Fruit fly (Drosophila melanogaster) whole organism, embryonic: ENCODE measurements around the gene lab.

Experiments used
- Abd-B ChIP-seq: fragments of 200-800 bp; sonication (Bioruptor generic); optimal IDR thresholded peaks from 2 replicates; lab custom pipeline; 2018; ENCODE audit warnings: missing biosample characterization, mild to moderate bottlenecking, missing genetic modification characterization, moderate library complexity
- Atf3 ChIP-seq: fragments of 200-800 bp; sonication (Bioruptor generic); optimal IDR thresholded peaks from 3 replicates; lab custom pipeline; 2016; ENCODE audit warnings: missing biosample characterization, missing genetic modification characterization
- Bgb ChIP-seq: fragments of 200-800 bp; sonication (Bioruptor generic); IDR thresholded peaks from 2 replicates; pipeline ENCODE4 v1.3.6; 2022; ENCODE audit warnings: missing biosample characterization, missing genetic modification characterization; ENCODE audit not compliant: partially characterized antibody
- CG11504 ChIP-seq: fragments of 200-800 bp; sonication (Bioruptor generic); optimal IDR thresholded peaks from 3 replicates; lab custom pipeline; 2019; ENCODE audit warnings: missing biosample characterization, mild to moderate bottlenecking, missing genetic modification characterization, moderate library complexity
- CG11723 ChIP-seq: fragments of 200-800 bp; sonication (Bioruptor generic); optimal IDR thresholded peaks from 2 replicates; lab custom pipeline; 2017; ENCODE audit warnings: missing biosample characterization, mild to moderate bottlenecking, missing genetic modification characterization
- CG17568 ChIP-seq: fragments of 200-800 bp; sonication (Bioruptor generic); optimal IDR thresholded peaks from 2 replicates; lab custom pipeline; 2018; ENCODE audit warnings: missing biosample characterization, mild to moderate bottlenecking, missing genetic modification characterization, moderate library complexity
- CG17829 ChIP-seq: fragments of 200-800 bp; optimal IDR thresholded peaks from 2 replicates; lab custom pipeline; 2019; ENCODE audit warnings: missing biosample characterization, mild to moderate bottlenecking, missing genetic modification characterization, moderate library complexity
- CG1792 ChIP-seq: fragments of 200-800 bp; sonication (Bioruptor generic); optimal IDR thresholded peaks from 2 replicates; lab custom pipeline; 2016; ENCODE audit warnings: missing biosample characterization, missing genetic modification characterization
- CG2129 ChIP-seq: fragments of 200-800 bp; sonication (Bioruptor generic); IDR thresholded peaks from 2 replicates; pipeline ENCODE4 v1.3.6; 2022; ENCODE audit warnings: missing biosample characterization, missing genetic modification characterization; ENCODE audit not compliant: partially characterized antibody
- CG2712 ChIP-seq: fragments of 200-800 bp; optimal IDR thresholded peaks from 3 replicates; lab custom pipeline; 2019; ENCODE audit warnings: missing biosample characterization, mild to moderate bottlenecking, missing genetic modification characterization, moderate library complexity
- CG2889 ChIP-seq: fragments of 200-800 bp; sonication (Bioruptor generic); IDR thresholded peaks from 3 replicates; pipeline ENCODE4 v1.3.6; 2022; ENCODE audit warnings: missing biosample characterization, missing genetic modification characterization
- CG31441 ChIP-seq: fragments of 200-800 bp; sonication (Bioruptor generic); IDR thresholded peaks from 2 replicates; pipeline ENCODE4 v1.3.6; 2022; ENCODE audit warnings: missing biosample characterization, missing genetic modification characterization
- CG33213 ChIP-seq: fragments of 200-800 bp; sonication (Bioruptor generic); optimal IDR thresholded peaks from 3 replicates; lab custom pipeline; 2016; ENCODE audit warnings: missing biosample characterization, missing genetic modification characterization
- CG34422 ChIP-seq: fragments of 200-800 bp; sonication (Bioruptor generic); IDR thresholded peaks from 3 replicates; pipeline ENCODE4 v1.3.6; 2022; ENCODE audit warnings: missing biosample characterization, missing genetic modification characterization
- CG3847 ChIP-seq: fragments of 200-800 bp; sonication (Bioruptor generic); IDR thresholded peaks from 2 replicates; pipeline ENCODE4 v1.3.6; 2022; ENCODE audit warnings: missing biosample characterization, missing genetic modification characterization
- CG42726 ChIP-seq: fragments of 200-800 bp; sonication (Bioruptor generic); IDR thresholded peaks from 2 replicates; pipeline ENCODE4 v1.3.6; 2022; ENCODE audit warnings: missing biosample characterization, missing genetic modification characterization; ENCODE audit not compliant: partially characterized antibody
- CG43689 ChIP-seq: fragments of 200-800 bp; sonication (Bioruptor generic); IDR thresholded peaks from 2 replicates; pipeline ENCODE4 v1.3.6; 2022; ENCODE audit warnings: missing biosample characterization, missing genetic modification characterization
- CG4404 ChIP-seq: fragments of 200-800 bp; sonication (Bioruptor generic); IDR thresholded peaks from 2 replicates; pipeline ENCODE4 v1.3.6; 2022; ENCODE audit warnings: missing biosample characterization, missing genetic modification characterization
- CG5180 ChIP-seq: fragments of 200-800 bp; sonication (Bioruptor generic); optimal IDR thresholded peaks from 3 replicates; lab custom pipeline; 2017; ENCODE audit warnings: missing biosample characterization, missing genetic modification characterization, mild to moderate bottlenecking, moderate library complexity, missing genetic modification reagents
- CG6813 ChIP-seq: fragments of 200-800 bp; sonication (Bioruptor generic); optimal IDR thresholded peaks from 2 replicates; lab custom pipeline; 2017; ENCODE audit warnings: missing biosample characterization, missing genetic modification characterization, mild to moderate bottlenecking, moderate library complexity, missing genetic modification reagents
- CG9817 ChIP-seq: fragments of 200-800 bp; sonication (Bioruptor generic); optimal IDR thresholded peaks from 2 replicates; lab custom pipeline; 2018; ENCODE audit warnings: missing biosample characterization, mild to moderate bottlenecking, missing genetic modification characterization, moderate library complexity
- E2f1 ChIP-seq: fragments of 200-800 bp; sonication (Bioruptor generic); IDR thresholded peaks from 2 replicates; pipeline ENCODE4 v1.3.6; 2022; ENCODE audit warnings: missing biosample characterization, missing genetic modification characterization
- E2f2 ChIP-seq: fragments of 200-800 bp; sonication (Bioruptor generic); IDR thresholded peaks from 2 replicates; pipeline ENCODE4 v1.3.6; 2022; ENCODE audit warnings: missing biosample characterization, missing genetic modification characterization
- Lpt ChIP-seq: fragments of >200 bp; optimal IDR thresholded peaks from 2 replicates; lab custom pipeline; 2018; ENCODE audit warnings: missing biosample characterization, missing genetic modification characterization
- NC2α ChIP-seq: fragments of 200-800 bp; sonication (Bioruptor generic); optimal IDR thresholded peaks from 2 replicates; lab custom pipeline; 2016; ENCODE audit warnings: missing biosample characterization, missing genetic modification characterization
- Sox100B ChIP-seq: fragments of 200-800 bp; sonication (Bioruptor generic); optimal IDR thresholded peaks from 3 replicates; lab custom pipeline; 2018; ENCODE audit warnings: missing biosample characterization, mild to moderate bottlenecking, missing genetic modification characterization
- Taf1 ChIP-seq: fragments of 200-800 bp; sonication (Bioruptor generic); IDR thresholded peaks from 2 replicates; pipeline ENCODE4 v1.3.6; 2022; ENCODE audit warnings: missing biosample characterization, missing genetic modification characterization
- bbx ChIP-seq: fragments of 200-800 bp; sonication (Bioruptor generic); IDR thresholded peaks from 2 replicates; pipeline ENCODE4 v1.3.6; 2022; ENCODE audit warnings: missing biosample characterization, missing genetic modification characterization; ENCODE audit not compliant: partially characterized antibody
- ci ChIP-seq: fragments of 200-800 bp; sonication (Bioruptor generic); IDR thresholded peaks from 3 replicates; pipeline ENCODE4 v1.3.6; 2022; ENCODE audit warnings: missing biosample characterization, missing genetic modification characterization
- ftz-f1 ChIP-seq: fragments of 200-800 bp; sonication (Bioruptor generic); optimal IDR thresholded peaks from 2 replicates; lab custom pipeline; 2016; ENCODE audit warnings: missing biosample characterization, missing genetic modification characterization
- gcm2 ChIP-seq: fragments of 200-800 bp; sonication (Bioruptor generic); optimal IDR thresholded peaks from 2 replicates; lab custom pipeline; 2016; ENCODE audit warnings: missing biosample characterization, missing genetic modification characterization
- grau ChIP-seq: fragments of 200-800 bp; optimal IDR thresholded peaks from 3 replicates; lab custom pipeline; 2019; ENCODE audit warnings: missing biosample characterization, mild to moderate bottlenecking, missing genetic modification characterization, moderate library complexity
- gsb ChIP-seq: fragments of 200-800 bp; sonication (Bioruptor generic); IDR thresholded peaks from 2 replicates; pipeline ENCODE4 v1.3.6; 2022; ENCODE audit warnings: missing biosample characterization, missing genetic modification characterization
- ind ChIP-seq: fragments of 200-800 bp; sonication (Bioruptor generic); optimal IDR thresholded peaks from 3 replicates; lab custom pipeline; 2016; ENCODE audit warnings: missing biosample characterization, missing genetic modification characterization
- kni ChIP-seq: fragments of 200-800 bp; sonication (Bioruptor generic); optimal IDR thresholded peaks from 3 replicates; lab custom pipeline; 2017; ENCODE audit warnings: mild to moderate bottlenecking, missing biosample characterization, missing genetic modification reagents, missing genetic modification characterization
- knrl ChIP-seq: fragments of 200-800 bp; sonication (Bioruptor generic); IDR thresholded peaks from 3 replicates; pipeline ENCODE4 v1.3.6; 2022; ENCODE audit warnings: missing biosample characterization, missing genetic modification characterization; ENCODE audit not compliant: partially characterized antibody
- pita ChIP-seq: fragments of 200-800 bp; sonication (Bioruptor generic); optimal IDR thresholded peaks from 2 replicates; lab custom pipeline; 2017; ENCODE audit warnings: missing biosample characterization, mild to moderate bottlenecking, missing genetic modification characterization
- scrt ChIP-seq: fragments of 200-800 bp; sonication (Bioruptor generic); optimal IDR thresholded peaks from 2 replicates; lab custom pipeline; 2018; ENCODE audit warnings: missing biosample characterization, mild to moderate bottlenecking, missing genetic modification characterization, moderate library complexity
- sens ChIP-seq: fragments of 200-800 bp; sonication (Bioruptor generic); peaks from one replicate; lab custom pipeline; 2016; ENCODE audit warnings: missing biosample characterization, missing genetic modification characterization
- sens-2 ChIP-seq: fragments of 200-800 bp; sonication (Bioruptor generic); IDR thresholded peaks from 2 replicates; pipeline ENCODE4 v1.3.6; 2022; ENCODE audit warnings: missing biosample characterization, missing genetic modification characterization
- seq ChIP-seq: fragments of 200-800 bp; sonication (Bioruptor generic); IDR thresholded peaks from 2 replicates; pipeline ENCODE4 v1.3.6; 2022; ENCODE audit warnings: missing biosample characterization, missing genetic modification characterization
- slou ChIP-seq: fragments of 200-800 bp; sonication (Bioruptor generic); optimal IDR thresholded peaks from 3 replicates; lab custom pipeline; 2016; ENCODE audit warnings: missing biosample characterization, missing genetic modification characterization
- stc ChIP-seq: fragments of 200-800 bp; sonication (Bioruptor generic); IDR thresholded peaks from 2 replicates; pipeline ENCODE4 v1.3.6; 2022; ENCODE audit warnings: missing biosample characterization, missing genetic modification characterization
- tll ChIP-seq, 2 experiments: fragments of 200-800 bp in 1 of 2; fragments of >200 bp in 1 of 2; sonication (Bioruptor generic) in 1 of 2; optimal IDR thresholded peaks; 2 replicates each; lab custom pipeline; 2017 to 2019; ENCODE audit warnings: missing biosample characterization in 2 of 2, missing genetic modification characterization in 2 of 2, mild to moderate bottlenecking in 1 of 2, moderate library complexity in 1 of 2
- vnd ChIP-seq: fragments of 200-800 bp; sonication (Bioruptor generic); IDR thresholded peaks from 3 replicates; pipeline ENCODE4 v1.3.6; 2022; ENCODE audit warnings: missing biosample characterization, missing genetic modification characterization; ENCODE audit not compliant: partially characterized antibody
- wek ChIP-seq: fragments of 200-800 bp; sonication (Bioruptor generic); optimal IDR thresholded peaks from 3 replicates; lab custom pipeline; 2018; ENCODE audit warnings: missing biosample characterization, mild to moderate bottlenecking, missing genetic modification characterization, moderate library complexity
- zen ChIP-seq: fragments of 200-800 bp; sonication (Bioruptor generic); optimal IDR thresholded peaks from 3 replicates; lab custom pipeline; 2018; ENCODE audit warnings: missing biosample characterization, mild to moderate bottlenecking, missing genetic modification characterization, moderate library complexity
- zen2 ChIP-seq: fragments of 200-800 bp; sonication (Bioruptor generic); IDR thresholded peaks from 3 replicates; pipeline ENCODE4 v1.3.6; 2022; ENCODE audit warnings: missing biosample characterization, missing genetic modification characterization; ENCODE audit not compliant: partially characterized antibody

The lab gene

dm6 chr3R:6723537-6724171, 45.3 kb upstream of the lab start (continued):
- TF ChIP-seq CG2129 (GFP tag; lab: Robert Waterston, UW) = no peak
- no peak for TF ChIP-seq wek
- TF ChIP-seq CG5180 (GFP tag; lab: Kevin White, UChicago) = peak; percentile 1
- TF ChIP-seq E2f2 (GFP tag; lab: Robert Waterston, UW) = no peak
- no peak for TF ChIP-seq CG17568 (GFP tag; lab: Kevin White, UChicago)
- no peak for TF ChIP-seq CG1792
- TF ChIP-seq CG31441 (GFP tag; lab: Robert Waterston, UW) = peak; percentile 57

dm6 chr3R:6708858-6709257, 30.5 kb upstream of the lab start:
- TF ChIP-seq Bgb (GFP tag; lab: Robert Waterston, UW) (peak; percentile 58), ind (GFP tag; lab: Kevin White, UChicago) (no peak), zen2 (GFP tag; lab: Robert Waterston, UW) (peak; percentile 55; the same call in 2 of the 3 replicates), ftz-f1 (GFP tag; lab: Kevin White, UChicago) (no peak), NC2α (GFP tag; lab: Kevin White, UChicago) (no peak), Abd-B (GFP tag; lab: Kevin White, UChicago) (peak; percentile 63), zen (peak; percentile 36), CG2889 (GFP tag; lab: Robert Waterston, UW) (no peak), seq (GFP tag; lab: Robert Waterston, UW) (no peak), CG34422 (GFP tag; lab: Robert Waterston, UW) (no peak; the same call in 2 of the 3 replicates), CG33213 (GFP tag; lab: Kevin White, UChicago) (peak; percentile 63), knrl (GFP tag; lab: Robert Waterston, UW) (peak; percentile 49), gsb (no peak), CG43689 (GFP tag; lab: Robert Waterston, UW) (no peak), stc (GFP tag; lab: Robert Waterston, UW) (no peak), ci (GFP tag; lab: Robert Waterston, UW) (no peak), tll (GFP tag; optimal IDR thresholded peaks at IDR 0.05; lab: Kevin White, UChicago) (no peak), kni (GFP tag; lab: Kevin White, UChicago) (no peak), Sox100B (GFP tag; lab: Kevin White, UChicago) (no peak), E2f1 (GFP tag; lab: Robert Waterston, UW) (no peak), Taf1 (no peak), CG6813 (GFP tag; lab: Kevin White, UChicago) (no peak), CG9817 (tag; lab: Kevin White, UChicago) (peak; percentile 7), CG4404 (GFP tag; lab: Robert Waterston, UW) (no peak), vnd (GFP tag; lab: Robert Waterston, UW) (0 out of 3 replicates have a peak, but pooled peaks have one; percentile 15), scrt (GFP tag; lab: Kevin White, UChicago) (no peak), bbx (peak; percentile 55), CG42726 (GFP tag; lab: Robert Waterston, UW) (peak; percentile 41; the same call in 1 of the 2 replicates), CG11723 (GFP tag; lab: Kevin White, UChicago) (no peak), pita (GFP tag; lab: Kevin White, UChicago) (peak; percentile 91), Lpt (GFP tag; lab: Kevin White, UChicago) (no peak), CG2712 (peak; percentile 31), CG3847 (GFP tag; lab: Robert Waterston, UW) (0 out of 2 replicates have a peak, but pooled peaks have one; percentile 15), sens-2 (GFP tag; lab: Robert Waterston, UW) (no peak), Atf3 (GFP tag; lab: Kevin White, UChicago) (no peak), CG17829 (peak; percentile 21), slou (GFP tag; lab: Kevin White, UChicago) (no peak), sens (GFP tag; lab: Kevin White, UChicago) (peak; percentile 39), CG11504 (tag; lab: Kevin White, UChicago) (peak; percentile 55), gcm2 (GFP tag; lab: Kevin White, UChicago) (no peak), grau (tag; lab: Kevin White, UChicago) (no peak)
